Worm (Caenorhabditis elegans): Measurements from ENCODE around the gene cup-5.
"Not testable (repeated sequence)": the region's sequence is repeated elsewhere in the genome, so short reads cannot be mapped to it uniquely, and the experiment has no call there.

The cup-5 gene

DNA sequence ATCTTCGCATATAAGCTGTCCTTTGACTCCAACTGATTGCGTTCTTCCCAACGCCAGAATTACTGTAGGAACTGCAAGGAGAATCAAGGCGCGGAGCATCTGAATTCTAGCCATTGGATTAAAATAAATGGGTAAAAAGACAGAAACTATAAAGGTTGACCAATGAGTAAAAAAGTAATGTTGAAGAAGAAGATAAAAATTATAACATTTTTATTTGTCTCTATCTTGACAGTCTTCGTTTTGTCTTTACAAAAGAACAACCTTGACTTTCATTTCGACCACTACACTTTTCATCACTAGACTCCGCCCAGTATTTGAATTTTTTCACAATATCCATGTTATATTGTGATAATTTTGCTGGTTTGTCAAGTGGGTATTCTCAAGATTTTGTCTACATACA lies 18.7 kb upstream of the cup-5 start, which contains the start of gene ttr-8:
ttr-8 (minus strand) TSS at position 101 of the 400 bp plus-strand sequence.
- no peak for TF ChIP-seq unc-62 (GFP tag; optimal IDR thresholded peaks at IDR 0.05)

DNA sequence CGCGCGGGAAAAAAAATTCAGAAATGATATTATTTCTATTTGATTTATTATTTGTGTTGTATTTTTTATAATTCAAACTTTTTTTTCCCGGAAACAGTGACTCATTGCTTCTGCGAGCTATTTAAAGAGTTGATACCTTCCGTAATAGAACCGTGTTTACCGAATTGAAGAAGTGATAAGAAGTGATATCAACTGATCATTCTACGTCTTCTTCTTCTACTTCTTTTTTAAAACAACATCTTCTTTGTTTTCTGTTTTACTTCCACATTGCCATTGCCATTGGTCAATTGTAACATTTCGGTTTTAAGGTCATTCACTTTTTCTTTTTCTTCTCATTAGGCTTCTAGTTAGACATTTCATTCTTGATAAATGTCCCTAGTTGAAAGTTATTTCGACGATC lies 17.9 kb upstream of the cup-5 start, which contains the start of gene ttr-32:
ttr-32 (plus strand) TSS at position 314 of the 400 bp plus-strand sequence.
- no peak for TF ChIP-seq unc-62 (GFP tag; optimal IDR thresholded peaks at IDR 0.05)

DNA sequence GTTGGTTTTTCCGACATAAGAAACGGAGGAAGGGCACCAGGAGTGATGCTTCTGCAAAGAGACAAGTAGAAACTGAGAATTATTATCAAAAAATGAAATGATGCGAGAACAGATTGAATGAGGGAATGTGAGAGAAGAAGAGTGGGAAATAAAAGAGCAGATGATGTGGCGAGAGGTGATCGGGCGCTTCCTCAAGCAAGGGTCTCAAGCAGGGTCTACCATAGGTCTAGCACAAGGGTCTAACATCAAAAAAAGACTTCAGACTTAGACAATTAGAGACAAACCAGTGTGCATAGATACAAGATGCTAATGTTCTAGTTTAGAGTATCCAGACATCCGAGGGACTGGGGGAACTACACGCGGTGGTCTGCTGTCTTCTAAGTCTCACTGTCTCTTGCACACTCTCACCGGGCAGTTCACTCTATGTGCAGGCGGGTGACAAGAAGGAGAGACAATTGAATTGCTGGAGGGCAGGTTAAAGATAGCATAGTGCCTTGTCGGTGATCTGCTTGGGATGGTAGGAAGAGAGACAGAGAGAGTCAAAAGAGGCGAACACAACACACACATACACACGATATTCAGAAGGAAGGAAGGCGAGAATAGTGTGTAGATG lies 13.8 kb upstream of the cup-5 start, which contains the start of gene R13A5.7:
R13A5.7 (minus strand) TSS at position 51 of the 613 bp plus-strand sequence.
- TF ChIP-seq unc-62 (GFP tag; optimal IDR thresholded peaks at IDR 0.05) = no peak

DNA sequence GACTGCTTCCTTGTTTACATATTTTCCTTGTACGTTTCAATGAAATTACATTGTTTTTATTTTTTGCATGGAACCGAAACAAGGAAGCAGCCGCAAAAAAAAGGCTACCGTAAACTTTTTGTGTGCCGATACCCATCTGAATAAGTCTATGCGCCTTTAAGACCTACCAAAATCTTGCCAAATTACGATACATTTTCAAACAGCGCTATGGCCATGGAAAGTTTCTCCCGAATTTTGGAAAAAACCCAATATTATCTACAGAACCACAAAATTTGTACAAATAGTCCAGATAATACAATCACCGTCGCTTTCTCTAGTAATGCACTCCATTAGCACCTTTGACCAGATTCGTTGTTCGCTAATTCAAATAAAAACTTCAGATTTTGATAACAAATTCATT lies 12.3 kb upstream of the cup-5 start:
- no peak for TF ChIP-seq unc-62 (GFP tag; optimal IDR thresholded peaks at IDR 0.05)

DNA sequence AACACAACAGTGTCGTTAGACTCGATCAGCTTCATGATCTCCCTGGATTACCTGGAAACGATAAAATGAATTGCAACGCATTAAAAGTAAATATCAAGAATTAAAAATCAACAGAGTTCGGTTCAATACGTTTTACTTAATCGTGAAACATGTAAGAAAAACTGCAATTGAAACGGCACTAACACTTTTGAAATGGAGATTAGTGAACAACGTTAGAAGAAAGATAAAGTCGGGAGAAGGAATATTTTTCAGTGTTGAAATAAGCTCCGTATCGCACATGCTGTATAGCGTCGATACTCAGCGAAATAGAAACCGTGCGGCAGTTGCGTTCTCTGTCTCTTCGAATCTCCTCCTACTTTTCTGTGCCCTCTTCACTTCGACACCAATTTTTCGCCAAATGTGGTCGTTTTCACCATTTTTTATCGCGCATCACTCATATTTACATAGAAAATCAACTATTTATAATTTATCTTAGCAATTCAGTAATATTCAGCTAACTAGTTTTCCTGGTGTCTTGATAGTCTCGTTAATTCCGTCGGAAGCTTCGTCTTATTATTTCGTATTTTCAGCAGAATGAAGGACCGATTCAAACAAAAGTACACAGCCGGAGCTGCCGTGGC lies 11.1 kb upstream of the cup-5 start, which contains the start of the genes rpl-9 and lpd-7:
rpl-9 (minus strand) TSS at position 51 of the 620 bp plus-strand sequence.
lpd-7 (plus strand) TSS at position 570 of the 620 bp plus-strand sequence.
- no peak for TF ChIP-seq unc-62 (GFP tag; optimal IDR thresholded peaks at IDR 0.05)

DNA sequence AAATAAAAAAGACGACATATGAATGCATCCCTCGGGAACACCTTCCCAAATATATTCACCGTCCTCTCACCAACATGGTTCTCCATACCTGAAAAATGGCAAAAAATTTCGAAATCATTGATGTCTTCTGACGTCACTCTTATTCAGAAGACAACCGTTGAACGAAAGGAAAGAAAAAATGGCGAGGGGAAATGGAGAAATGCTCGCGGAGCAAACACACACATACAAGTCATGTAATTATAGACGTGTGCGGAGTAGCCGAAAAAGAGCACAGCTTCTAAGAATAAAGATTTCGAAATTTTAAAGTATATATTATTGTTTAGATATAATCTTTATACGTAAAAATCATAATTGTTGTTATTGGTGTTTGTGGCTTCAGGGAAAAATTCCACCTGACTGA lies 4.7 kb upstream of the cup-5 start, which contains the start of gene mfsd-6:
mfsd-6 (minus strand) TSS at position 88 of the 400 bp plus-strand sequence.
- TF ChIP-seq unc-62 (GFP tag; optimal IDR thresholded peaks at IDR 0.05) = no peak

DNA sequence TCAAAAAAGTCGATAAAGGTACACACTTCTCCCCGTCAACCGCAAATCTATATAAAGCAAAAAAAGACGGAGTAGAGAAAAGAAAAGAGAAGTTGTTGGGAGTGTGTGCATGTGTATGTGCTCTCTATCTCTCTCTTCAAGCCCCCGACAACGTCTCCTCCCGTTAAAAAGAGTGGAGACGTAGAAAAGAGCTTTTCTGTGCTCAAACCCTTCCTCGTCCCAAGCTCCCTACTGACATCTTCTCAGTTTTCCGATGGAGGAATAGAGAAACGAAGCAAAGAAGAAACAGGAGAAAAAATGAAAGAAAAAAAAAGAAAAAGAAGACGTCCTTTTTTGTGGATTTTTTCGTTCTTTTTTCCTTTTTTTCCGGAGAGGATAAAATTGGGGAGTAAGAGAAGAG lies 3.4 kb upstream of the cup-5 start:
- no peak for TF ChIP-seq unc-62 (GFP tag; optimal IDR thresholded peaks at IDR 0.05)

DNA sequence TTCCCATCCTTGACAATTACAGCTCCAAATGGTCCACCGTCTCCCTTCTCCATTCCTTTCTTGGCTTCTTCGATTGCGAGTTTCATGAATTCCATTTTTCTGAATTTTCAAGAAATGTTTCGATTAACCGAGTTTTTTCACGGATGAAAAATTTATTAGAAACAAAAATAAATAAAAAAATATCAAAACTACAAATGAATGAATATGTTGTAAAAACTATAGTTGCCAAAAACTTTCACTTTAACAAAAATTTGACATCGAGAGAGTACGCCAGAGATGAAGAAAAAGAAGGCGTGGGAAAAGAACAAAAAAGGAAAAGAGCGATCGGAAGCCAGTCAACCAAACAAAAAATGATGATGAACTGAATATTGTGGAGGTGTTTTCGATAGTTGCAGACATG lies 1.1 kb upstream of the cup-5 start, which contains the start of gene R13A5.10:
R13A5.10 (minus strand) TSS at position 101 of the 400 bp plus-strand sequence.
- no peak for TF ChIP-seq unc-62 (GFP tag; optimal IDR thresholded peaks at IDR 0.05)

DNA sequence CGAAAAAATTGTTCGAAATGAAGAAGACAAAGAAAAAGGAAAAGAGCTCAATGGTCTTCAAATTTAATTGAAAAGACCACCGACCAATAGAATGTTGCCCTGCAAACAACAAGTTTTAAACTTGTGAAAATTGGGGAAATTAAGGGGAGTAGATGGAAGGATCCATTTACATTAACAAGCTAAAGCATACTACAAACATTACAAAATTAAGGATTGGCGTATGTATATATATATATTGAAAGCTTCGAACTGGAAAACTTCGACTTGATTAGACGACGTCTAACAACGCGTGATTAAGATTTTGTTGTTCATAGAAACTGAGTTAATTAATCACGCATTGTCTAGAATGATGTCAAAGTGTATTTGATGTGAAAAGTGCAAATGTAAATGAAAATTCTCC lies 4.2 kb downstream of the cup-5 start, which contains the start of gene R13A5.15:
R13A5.15 (minus strand) TSS at position 101 of the 400 bp plus-strand sequence.
- TF ChIP-seq unc-62 (GFP tag; optimal IDR thresholded peaks at IDR 0.05) = no peak

DNA sequence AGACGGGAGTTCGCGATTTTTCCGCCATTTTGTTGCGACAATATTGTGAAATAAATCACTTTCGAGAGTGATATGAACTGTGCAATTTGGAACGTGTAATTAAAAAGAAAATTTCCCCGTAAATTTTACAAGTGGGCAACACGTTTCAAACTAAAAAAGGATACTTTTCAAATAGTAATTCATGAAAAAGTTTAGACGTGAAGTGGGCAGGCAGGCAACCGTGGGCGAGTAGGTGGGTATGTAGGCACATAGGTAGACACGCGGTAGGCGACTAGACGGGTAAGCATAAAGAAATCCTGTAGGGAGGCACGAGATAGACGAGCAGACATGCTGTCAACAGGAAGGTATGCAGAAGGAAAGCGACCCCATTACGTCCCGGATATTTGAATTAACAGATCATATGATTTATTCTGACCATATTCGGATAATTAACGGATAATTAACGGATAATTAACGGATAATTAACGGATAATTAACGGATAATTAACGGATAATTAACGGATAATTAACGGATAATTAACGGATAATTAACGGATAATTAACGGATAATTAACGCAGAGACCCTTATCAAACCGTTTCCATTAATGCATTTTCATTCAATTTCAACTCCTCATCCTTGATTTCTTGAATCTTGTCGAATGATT lies 9.4 kb downstream of the cup-5 start, which contains the start of gene R13A5.11:
R13A5.11 (minus strand) TSS at position 51 of the 644 bp plus-strand sequence.
- TF ChIP-seq unc-62 (GFP tag; optimal IDR thresholded peaks at IDR 0.05) = no peak

DNA sequence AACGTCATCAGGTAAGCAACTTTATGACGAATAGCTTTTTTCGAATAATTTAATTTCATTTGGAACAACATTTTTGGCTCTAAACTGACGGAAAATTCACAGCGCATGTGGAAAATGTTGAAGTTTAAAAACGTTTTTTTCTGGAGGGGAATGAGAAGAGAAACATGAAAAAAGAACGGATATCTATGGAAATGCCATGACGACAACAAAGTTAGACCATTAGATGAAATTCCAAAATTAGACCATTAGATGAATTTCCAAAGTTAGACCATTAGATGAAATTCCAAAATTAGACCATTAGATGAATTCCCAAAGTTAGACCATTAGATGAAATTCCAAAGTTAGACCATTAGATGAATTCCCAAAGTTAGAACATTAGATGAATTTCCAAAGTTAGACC lies 10.5 kb downstream of the cup-5 start, which contains the start of gene Y80D4G.2:
Y80D4G.2 (minus strand) TSS at position 101 of the 400 bp plus-strand sequence.
- TF ChIP-seq unc-62 (GFP tag; optimal IDR thresholded peaks at IDR 0.05) = not testable (repeated sequence)

DNA sequence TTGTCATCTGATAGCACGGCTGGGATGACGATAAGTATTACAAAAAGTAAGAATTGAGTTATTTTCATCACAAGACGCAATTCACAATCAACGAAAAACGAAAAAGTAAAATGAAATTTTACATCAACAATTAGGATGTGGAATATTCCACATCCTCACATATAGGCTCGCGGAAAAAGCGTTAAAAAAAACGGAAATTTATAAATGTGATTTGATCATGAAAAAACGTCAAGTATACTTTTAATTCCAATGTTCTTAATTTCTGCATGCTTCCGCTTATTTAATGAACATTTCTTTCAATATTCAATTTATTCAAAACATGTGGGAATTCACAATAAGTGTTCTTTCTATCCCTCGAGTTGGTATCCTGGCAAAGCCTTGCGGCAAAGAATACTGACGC lies 24.2 kb downstream of the cup-5 start, which contains the start of gene T04A6.3:
T04A6.3 (minus strand) TSS at position 101 of the 400 bp plus-strand sequence.
- no peak for TF ChIP-seq unc-62 (GFP tag; optimal IDR thresholded peaks at IDR 0.05)

DNA sequence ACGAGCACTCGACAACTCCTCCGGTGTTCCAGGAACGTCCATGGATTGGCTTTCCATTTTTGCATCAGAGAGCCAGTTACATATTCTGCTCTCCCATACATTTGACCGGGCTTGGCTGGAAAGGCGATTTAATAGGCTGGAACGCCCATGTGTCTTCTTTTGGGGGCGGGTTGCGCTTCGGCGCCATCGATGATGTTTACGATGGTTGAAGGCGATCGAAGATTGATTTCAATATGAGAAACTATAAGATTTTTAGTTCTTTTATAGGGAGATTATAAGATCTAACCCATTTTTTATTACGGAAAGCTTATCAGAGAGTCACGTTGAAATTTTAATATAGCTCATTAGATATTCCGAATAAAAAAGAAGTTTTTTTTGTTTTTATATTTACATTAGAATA lies 25.2 kb downstream of the cup-5 start, which contains the start of gene nsph-4.3:
nsph-4.3 (minus strand) TSS at position 101 of the 400 bp plus-strand sequence.
- TF ChIP-seq unc-62 (GFP tag; optimal IDR thresholded peaks at IDR 0.05) = no peak

DNA sequence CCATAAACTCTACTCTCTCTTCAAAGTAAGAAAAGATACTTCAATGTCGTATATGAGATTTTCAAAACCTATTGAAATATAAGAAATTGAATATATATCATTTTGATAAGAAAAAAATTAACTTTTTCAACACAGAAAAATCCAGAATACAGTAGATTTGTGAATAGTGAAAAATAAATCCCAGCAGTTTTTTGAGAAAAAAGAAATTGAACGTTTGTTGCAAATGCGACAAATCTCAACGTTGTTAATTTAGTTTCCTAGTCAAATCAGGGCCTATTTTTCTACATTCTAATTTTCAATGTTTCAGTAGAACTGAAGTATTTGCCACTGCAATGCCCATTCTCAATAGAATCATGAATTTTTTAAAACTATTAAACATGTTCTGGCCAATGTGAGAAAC lies 30.5 kb downstream of the cup-5 start, which contains the start of gene T04A6.2:
T04A6.2 (plus strand) TSS at position 301 of the 400 bp plus-strand sequence.
- TF ChIP-seq unc-62 (GFP tag; optimal IDR thresholded peaks at IDR 0.05) = no peak

DNA sequence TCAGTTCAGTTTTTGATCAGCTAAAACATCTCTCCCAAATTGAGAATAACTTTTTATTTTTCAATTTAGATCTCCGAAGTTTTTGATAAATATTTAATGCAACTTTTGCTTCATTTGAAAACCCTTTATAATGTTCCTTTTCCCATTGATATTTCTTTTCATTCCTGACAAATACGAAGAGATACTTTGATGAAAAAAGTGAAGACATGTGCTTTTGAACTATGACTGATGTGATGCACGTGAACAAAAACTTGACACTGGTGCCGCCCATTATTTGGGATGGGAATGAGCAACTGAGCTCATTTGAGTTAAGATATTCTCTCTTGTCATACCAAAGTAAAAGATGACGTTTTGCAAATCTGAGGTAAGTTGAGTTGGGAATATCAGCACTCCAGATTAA lies 32.2 kb downstream of the cup-5 start, which contains the start of gene T04A6.1:
T04A6.1 (plus strand) TSS at position 301 of the 400 bp plus-strand sequence.
- TF ChIP-seq unc-62 (GFP tag; optimal IDR thresholded peaks at IDR 0.05) = no peak

DNA sequence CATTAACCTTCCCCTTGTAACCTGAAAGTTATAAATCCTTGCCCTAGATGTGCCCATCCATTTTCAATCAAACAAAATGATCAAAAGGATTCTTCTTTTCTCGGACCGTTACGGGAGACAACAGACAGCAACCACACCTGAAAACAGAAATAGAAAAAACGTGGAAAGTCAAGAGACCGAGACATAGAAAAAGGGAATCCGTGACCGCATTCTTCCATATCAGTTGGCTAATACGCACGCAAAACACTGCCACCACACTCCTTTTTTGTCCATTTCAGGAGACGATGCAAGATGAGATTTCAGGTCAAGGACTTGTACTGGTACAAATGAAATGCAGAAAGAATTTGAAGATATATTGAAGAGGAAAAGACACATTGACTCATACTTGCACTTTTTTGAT lies 34.3 kb downstream of the cup-5 start:
- no peak for TF ChIP-seq unc-62 (GFP tag; optimal IDR thresholded peaks at IDR 0.05)
